Fruit fly (Drosophila melanogaster): ENCODE measurements around the gene CG4593.

DNA sequence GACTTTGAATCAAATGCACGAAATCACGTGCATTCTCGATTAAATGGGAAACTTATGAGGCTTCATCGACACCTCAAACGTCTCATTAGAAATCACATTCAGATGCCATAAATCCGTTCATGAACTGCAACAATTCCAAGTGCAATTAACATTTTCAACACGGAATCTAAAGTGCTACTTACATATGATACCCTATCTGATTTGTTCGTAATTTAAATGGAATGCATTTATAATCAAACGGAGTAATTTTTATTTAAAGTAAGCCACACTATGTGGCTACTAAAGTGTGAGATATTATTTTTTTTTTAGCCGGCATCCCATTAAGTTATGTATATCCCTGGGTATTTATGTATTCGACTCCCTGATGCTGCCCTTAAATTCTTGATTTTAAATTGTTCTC lies 6.0 kb upstream of the CG4593 start:
- TF ChIP-seq pan (optimal IDR thresholded peaks at IDR 0.05) (no peak), Dll (optimal IDR thresholded peaks at IDR 0.05) (no peak), usp (GFP tag; optimal IDR thresholded peaks at IDR 0.05) (no peak), psq (optimal IDR thresholded peaks at IDR 0.05) (no peak), CG8478 (optimal IDR thresholded peaks at IDR 0.05) (no peak)
